Worm (Caenorhabditis elegans): Measurements from ENCODE around the gene nep-4.

Gene nep-4

ce11 chrX:6825840-6826239 is 37.4 kb downstream of the nep-4 start, which contains the start of gene F41B4.1:
Gene F41B4.1, minus strand, starts transcription at chrX:6825862.
- TF ChIP-seq hlh-15 (tag; optimal IDR thresholded peaks at IDR 0.05) (no peak), elt-4 (tag; optimal IDR thresholded peaks at IDR 0.05) (no peak), K02D7.2 (tag; optimal IDR thresholded peaks at IDR 0.05) (no peak), ceh-18 (tag; optimal IDR thresholded peaks at IDR 0.05) (peak; percentile 50)

ce11 chrX:6823218-6823979 is 39.8 kb downstream of the nep-4 start, which contains the start of gene gei-15:
Gene gei-15, minus strand, starts transcription at chrX:6823268.
- TF ChIP-seq ceh-19 (GFP tag; optimal IDR thresholded peaks at IDR 0.05) (no peak), ceh-18 (tag; optimal IDR thresholded peaks at IDR 0.05) (peak; percentile 7)

DNA sequence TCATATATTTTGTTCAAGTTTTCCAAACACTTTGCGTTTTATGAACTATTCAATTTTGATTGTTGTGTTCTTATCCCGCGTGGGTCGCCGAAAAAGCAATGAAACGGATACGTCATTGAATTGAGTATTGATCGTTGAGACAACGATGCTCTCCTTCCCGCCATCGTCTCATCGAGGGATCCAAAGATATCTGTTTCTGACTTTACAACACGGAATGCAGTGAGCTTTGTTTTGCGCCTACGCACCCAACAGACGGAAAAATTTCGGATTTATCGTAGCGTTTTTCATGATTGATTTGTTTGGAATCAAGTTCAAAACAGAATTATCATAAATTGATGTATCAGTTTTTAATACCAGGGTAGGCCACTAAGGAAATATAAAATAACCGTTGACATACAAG is 40.7 kb downstream of the nep-4 start:
- TF ChIP-seq ceh-30 (tag; optimal IDR thresholded peaks at IDR 0.05) (no peak), pax-1 (tag; optimal IDR thresholded peaks at IDR 0.05) (no peak), hlh-15 (tag; optimal IDR thresholded peaks at IDR 0.05) (no peak), ceh-45 (GFP tag; IDR thresholded peaks at IDR 0.05) (no peak), fkh-6 (tag; optimal IDR thresholded peaks at IDR 0.05) (no peak), syd-9 (tag; optimal IDR thresholded peaks at IDR 0.05) (no peak), tbx-7 (tag; optimal IDR thresholded peaks at IDR 0.05) (no peak), madf-2 (tag; optimal IDR thresholded peaks at IDR 0.05) (no peak), F13H6.1 (tag; optimal IDR thresholded peaks at IDR 0.05) (no peak), elt-4 (tag; optimal IDR thresholded peaks at IDR 0.05) (no peak), unc-55 (GFP tag; optimal IDR thresholded peaks at IDR 0.05) (no peak), che-1 (tag; optimal IDR thresholded peaks at IDR 0.05) (no peak), ets-4 (tag; optimal IDR thresholded peaks at IDR 0.05) (no peak), mec-3 (tag; optimal IDR thresholded peaks at IDR 0.05; ENCODE audit: borderline replicate concordance) (no peak), K02D7.2 (tag; optimal IDR thresholded peaks at IDR 0.05) (no peak), hlh-6 (tag; optimal IDR thresholded peaks at IDR 0.05) (no peak), fkh-10 (GFP tag; optimal IDR thresholded peaks at IDR 0.05) (no peak), nfya-1 (tag; optimal IDR thresholded peaks at IDR 0.05) (no peak), ama-1 (optimal IDR thresholded peaks at IDR 0.05) (no peak)

- TF ChIP-seq nfya-1 (tag; optimal IDR thresholded peaks at IDR 0.05), result no peak
- TF ChIP-seq elt-2 (tag; optimal IDR thresholded peaks at IDR 0.05), result peak; percentile 2
- TF ChIP-seq ttx-3 (tag; optimal IDR thresholded peaks at IDR 0.05), result no peak
- TF ChIP-seq fkh-10 (GFP tag; optimal IDR thresholded peaks at IDR 0.05), result no peak
- no peak for TF ChIP-seq ceh-9 (tag; optimal IDR thresholded peaks at IDR 0.05)
- no peak for TF ChIP-seq pax-1 (tag; optimal IDR thresholded peaks at IDR 0.05)
Observed at ce11 chrX:6819633-6820032, 43.6 kb downstream of the nep-4 start.

ce11 chrX:6819135-6819534 is 44.1 kb downstream of the nep-4 start:
- no peak for TF ChIP-seq ceh-2 (tag; optimal IDR thresholded peaks at IDR 0.05)
- TF ChIP-seq pros-1 (tag; optimal IDR thresholded peaks at IDR 0.05), result no peak
- no peak for TF ChIP-seq C08G9.2 (tag; optimal IDR thresholded peaks at IDR 0.05)
- no peak for TF ChIP-seq K09A11.1 (tag; optimal IDR thresholded peaks at IDR 0.05; ENCODE audit: insufficient read depth)
- TF ChIP-seq lim-6 (tag; optimal IDR thresholded peaks at IDR 0.05), result no peak
- TF ChIP-seq ceh-14 (tag; optimal IDR thresholded peaks at IDR 0.05), result no peak
- TF ChIP-seq ceh-22 (tag; optimal IDR thresholded peaks at IDR 0.05), result no peak
- TF ChIP-seq pag-3 (tag; optimal IDR thresholded peaks at IDR 0.05; ENCODE audit: borderline replicate concordance), result no peak
- TF ChIP-seq T23F11.4 (GFP tag; optimal IDR thresholded peaks at IDR 0.05), result no peak
- no peak for TF ChIP-seq unc-86 (tag; optimal IDR thresholded peaks at IDR 0.05)
- TF ChIP-seq ceh-9 (tag; optimal IDR thresholded peaks at IDR 0.05), result no peak

Data from whole organism, late embryonic.